Worm (Caenorhabditis elegans): ENCODE measurements around the gene F01D4.5.

- TF ChIP-seq flt-1 (GFP tag; IDR thresholded peaks at IDR 0.05) (no peak), med-1 (GFP tag; optimal IDR thresholded peaks at IDR 0.05; ENCODE audit: insufficient read depth) (no peak), T22C8.4 (GFP tag; IDR thresholded peaks at IDR 0.05) (no peak), tab-1 (GFP tag; IDR thresholded peaks at IDR 0.05) (no peak)
Observed at ce11 chrIV:10499948-10500356, 16.5 kb upstream of the F01D4.5 start.
